Worm (Caenorhabditis elegans) whole organism, L4 larva: Measurements from ENCODE around the gene C16D9.1.

Experiments used
- Y5F2A.4 ChIP-seq: fragments of 200-800 bp; sonication (Bioruptor generic); optimal IDR thresholded peaks from 2 replicates; lab custom pipeline; 2018; ENCODE audit warnings: mild to moderate bottlenecking, missing genetic modification characterization, missing compliant biosample characterization
- ces-1 ChIP-seq: fragments of 150-350 bp; sonication (generic microtip); optimal IDR thresholded peaks from 4 replicates; lab custom pipeline; 2014; ENCODE audit warnings: missing biosample characterization, missing genetic modification reagents, missing genetic modification characterization
- daf-12 ChIP-seq: fragments of 150-350 bp; optimal IDR thresholded peaks from 2 replicates; lab custom pipeline; 2014; ENCODE audit warnings: missing biosample characterization, missing genetic modification reagents, missing genetic modification characterization
- dmd-8 ChIP-seq: fragments of 200-800 bp; sonication (Bioruptor generic); IDR thresholded peaks from 2 replicates; pipeline ENCODE4 v1.3.6; 2022; ENCODE audit warnings: missing genetic modification characterization, missing compliant biosample characterization
- lin-15B ChIP-seq: fragments of 150-350 bp; sonication (generic microtip); optimal IDR thresholded peaks from 3 replicates; lab custom pipeline; 2014; ENCODE audit warnings: missing biosample characterization, missing genetic modification characterization
- nhr-111 ChIP-seq: fragments of 200-800 bp; sonication (Bioruptor generic); optimal IDR thresholded peaks from 2 replicates; lab custom pipeline; 2018; ENCODE audit warnings: mild to moderate bottlenecking, missing genetic modification characterization, missing compliant biosample characterization
- nhr-28 ChIP-seq: fragments of 150-350 bp; optimal IDR thresholded peaks from 2 replicates; lab custom pipeline; 2014; ENCODE audit warnings: missing biosample characterization, missing genetic modification characterization
- pha-4 ChIP-seq, 2 experiments: fragments of 150-350 bp in 1 of 2; fragments of 200-800 bp in 1 of 2; sonication (Bioruptor generic) in 1 of 2; IDR thresholded peaks in 1 of 2; optimal IDR thresholded peaks in 1 of 2; 2 replicates each; pipeline versions ENCODE4 v1.3.6 to Lab custom; 2014 to 2022; ENCODE audit warnings: missing genetic modification characterization in 2 of 2, missing genetic modification reagents in 2 of 2, missing biosample characterization in 1 of 2, missing compliant biosample characterization in 1 of 2

DNA sequence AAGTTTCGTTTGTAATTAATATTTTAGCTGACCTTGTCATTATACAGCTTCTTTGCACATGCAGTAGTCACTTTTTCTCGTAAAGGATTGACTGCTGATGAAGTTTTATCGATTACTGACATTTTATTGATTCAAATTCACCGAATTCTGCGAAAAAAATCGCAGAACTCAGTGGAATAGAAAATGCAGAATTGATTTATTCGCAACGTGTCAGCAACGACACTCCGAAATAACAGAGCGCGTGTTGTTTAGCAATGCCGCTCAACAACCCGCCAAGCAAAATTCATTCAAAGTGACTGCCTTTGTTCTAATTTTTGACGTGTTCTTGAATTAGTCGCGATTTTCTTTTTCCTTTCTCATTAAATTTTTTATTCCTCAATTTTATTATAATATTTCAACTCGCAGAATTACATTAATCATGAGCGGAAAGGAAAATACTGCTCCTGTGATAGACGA is 38.0 kb upstream of the C16D9.1 start, which contains the start of the genes cogc-6 and air-1:
- TF ChIP-seq daf-12 (tag; lab: Kevin White, UChicago) (no peak), lin-15B (no peak), nhr-28 (tag; lab: Kevin White, UChicago) (no peak), Y5F2A.4 (no peak), nhr-111 (GFP tag; lab: Kevin White, UChicago) (no peak), dmd-8 (GFP tag; lab: Robert Waterston, UW) (no peak), ces-1 (GFP tag; lab: Kevin White, UChicago) (no peak), pha-4 (GFP tag; IDR thresholded peaks at IDR 0.05; lab: Robert Waterston, UW) (no peak), pha-4 (tag; optimal IDR thresholded peaks at IDR 0.05; lab: Kevin White, UChicago) (no peak)
